Worm (Caenorhabditis elegans) whole organism, dauer: ENCODE results near the gene K09C8.9.

Source experiments
- unc-62 ChIP-seq: sonication (generic microtip); optimal IDR thresholded peaks from 2 replicates; lab custom pipeline; 2017; ENCODE audit warnings: missing biosample characterization, missing genetic modification reagents, missing genetic modification characterization

The K09C8.9 gene

DNA sequence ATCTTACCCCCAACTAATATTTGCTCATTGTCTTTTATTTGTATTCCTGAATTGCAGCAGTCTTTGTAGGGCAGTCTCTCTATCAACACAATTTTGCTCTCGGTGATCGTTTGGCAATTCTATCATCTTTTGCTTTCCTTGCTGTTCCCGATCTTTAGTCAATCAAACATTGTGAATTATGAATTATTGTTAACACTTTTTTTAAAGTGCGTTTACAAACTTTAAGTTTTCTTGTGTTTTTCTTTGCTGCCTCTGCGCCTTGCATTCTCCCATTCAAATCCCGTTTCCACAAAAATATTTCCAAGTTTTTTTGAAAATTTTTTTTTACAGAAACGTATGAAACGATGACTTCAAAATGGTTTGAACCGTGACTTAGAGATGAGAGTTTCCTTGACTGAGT is 14.5 kb upstream of the K09C8.9 start, which contains the start of gene ver-4:
ver-4 (plus strand) TSS at position 301 of the 400 bp plus-strand sequence.
- TF ChIP-seq unc-62 (GFP tag; lab: Kevin White, UChicago) = no peak

DNA sequence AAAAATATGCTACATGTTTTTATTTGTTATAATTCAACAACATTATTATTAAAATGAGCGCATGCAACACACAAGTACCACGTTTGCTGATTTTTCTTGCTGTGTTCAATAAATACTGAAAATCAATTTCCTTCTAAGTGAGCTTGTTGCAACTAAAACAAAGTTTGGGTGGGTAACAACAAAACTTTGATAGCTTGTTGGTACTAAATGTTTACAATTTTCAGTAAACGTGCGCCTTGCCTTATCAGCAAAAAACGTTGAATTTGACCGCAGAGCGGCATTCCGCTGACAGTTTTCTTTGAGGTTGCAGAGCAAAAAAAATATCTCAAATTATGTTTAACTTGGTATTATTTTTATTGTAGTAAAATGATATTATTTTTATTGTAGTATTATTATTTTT is 13.8 kb upstream of the K09C8.9 start:
- no peak for TF ChIP-seq unc-62 (GFP tag; lab: Kevin White, UChicago)

DNA sequence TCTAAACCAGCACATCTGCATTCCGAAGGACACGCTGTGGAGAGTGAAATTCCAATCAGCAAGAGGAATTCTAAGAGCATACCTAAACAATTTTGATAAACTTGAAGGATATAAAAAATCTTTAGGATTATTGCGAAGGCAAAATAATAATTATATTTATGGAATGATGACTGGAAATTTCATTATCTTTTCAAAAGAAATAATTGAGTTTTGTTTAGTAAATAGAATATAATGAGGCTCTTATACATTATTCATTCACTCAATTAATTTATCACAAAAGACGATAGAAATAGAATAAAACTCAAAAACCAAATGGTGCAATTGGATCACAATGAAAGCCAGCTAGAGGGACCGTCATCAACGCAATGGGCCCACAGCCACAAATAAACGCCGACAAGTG is 11.6 kb upstream of the K09C8.9 start, which contains the start of gene pxn-2:
pxn-2 (minus strand) TSS at position 101 of the 400 bp plus-strand sequence.
- no peak for TF ChIP-seq unc-62 (GFP tag; lab: Kevin White, UChicago)

DNA sequence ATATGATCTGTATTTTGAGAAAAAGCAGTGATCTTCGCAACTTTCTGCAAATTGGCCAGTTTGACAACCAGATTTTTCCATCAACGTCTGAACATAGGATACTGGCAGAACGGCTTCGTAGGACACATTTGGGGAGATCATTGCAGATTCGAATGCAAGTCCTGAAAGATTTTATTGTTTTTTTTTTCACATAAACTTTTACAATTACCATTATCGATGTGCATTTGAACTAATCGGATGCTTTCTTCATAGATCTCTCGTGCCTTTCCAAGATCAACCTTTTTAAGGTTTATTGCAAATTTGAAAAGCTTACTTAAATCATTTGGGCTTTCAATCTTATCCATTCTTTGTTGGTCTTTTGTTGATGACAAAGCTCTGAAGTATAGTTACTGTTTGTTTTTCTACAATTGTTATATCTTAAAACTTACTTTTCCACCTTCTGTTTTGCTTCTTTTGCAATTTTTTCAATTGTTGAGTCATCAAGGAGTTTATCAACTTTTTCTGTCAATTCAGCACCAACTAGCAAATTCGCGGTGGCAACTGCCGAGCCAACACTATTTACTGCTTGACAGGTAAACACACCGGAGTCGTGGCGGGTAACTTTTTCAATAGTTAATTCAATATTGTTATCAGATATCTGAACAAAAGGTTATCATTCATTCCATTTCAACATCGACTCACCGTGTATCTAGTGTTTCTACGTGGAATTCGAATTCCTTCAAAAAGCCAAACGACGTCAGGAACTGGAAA is 9.0 kb upstream of the K09C8.9 start:
- no peak for TF ChIP-seq unc-62 (GFP tag; lab: Kevin White, UChicago)

DNA sequence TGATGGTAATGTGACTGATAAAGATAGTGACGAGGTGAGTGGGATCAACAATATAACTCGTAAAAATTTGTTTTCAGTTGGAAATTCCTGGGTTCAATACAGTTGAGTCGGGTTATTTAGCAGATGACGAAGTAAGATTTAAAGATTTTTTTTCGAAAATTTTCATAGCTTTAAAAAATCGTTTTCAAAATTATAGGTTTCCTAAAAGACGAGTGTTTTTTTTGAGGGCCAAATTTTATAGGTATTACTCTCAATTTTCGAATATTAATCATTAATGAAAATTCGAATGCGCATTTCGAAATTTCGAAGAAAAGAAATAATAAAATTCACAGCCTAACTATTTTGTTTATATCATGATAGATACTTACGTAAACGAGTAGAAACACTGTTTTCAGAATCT is 3.5 kb upstream of the K09C8.9 start:
- TF ChIP-seq unc-62 (GFP tag; lab: Kevin White, UChicago) = no peak

DNA sequence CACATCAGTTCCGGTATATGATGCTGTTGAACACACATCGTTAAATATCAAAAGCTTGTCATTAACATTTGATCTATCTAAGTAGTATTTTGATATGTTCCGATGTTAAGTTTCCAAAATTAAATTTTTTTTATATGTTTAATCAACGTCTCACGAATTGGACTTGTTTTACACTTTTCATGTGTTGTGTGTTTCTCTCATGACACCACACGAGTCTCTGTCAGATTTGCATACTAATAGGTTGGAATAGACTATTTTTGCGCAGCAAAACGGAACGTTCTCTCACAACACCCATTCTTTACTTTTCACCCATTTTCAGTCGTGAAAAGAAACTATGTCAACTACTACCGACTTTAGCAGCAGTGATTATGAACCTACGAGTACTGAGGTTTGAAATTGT is 3.0 kb upstream of the K09C8.9 start, which contains the start of gene K09C8.8:
K09C8.8 (plus strand) TSS at position 301 of the 400 bp plus-strand sequence.
- no peak for TF ChIP-seq unc-62 (GFP tag; lab: Kevin White, UChicago)

DNA sequence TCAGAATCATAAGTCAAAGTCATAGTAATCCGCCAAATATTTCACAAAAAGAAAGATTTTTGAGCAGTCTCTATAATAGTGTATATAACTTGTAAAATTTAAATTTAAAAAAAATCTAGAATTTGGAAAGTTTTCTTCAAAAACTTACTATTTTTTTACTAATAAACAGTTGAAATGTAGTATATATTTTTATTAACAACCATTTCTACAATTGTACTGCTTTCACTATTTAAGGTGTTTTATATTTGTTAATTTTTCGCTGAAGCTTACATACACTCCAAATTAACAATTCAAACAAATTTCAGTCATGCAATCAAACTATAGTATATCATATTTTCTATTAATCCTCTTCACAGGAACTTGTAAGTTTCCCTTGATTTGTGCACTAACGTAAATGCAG is 1.3 kb downstream of the K09C8.9 start, which contains the start of gene lge-1:
lge-1 (plus strand) TSS at position 301 of the 400 bp plus-strand sequence.
- no peak for TF ChIP-seq unc-62 (GFP tag; lab: Kevin White, UChicago)

DNA sequence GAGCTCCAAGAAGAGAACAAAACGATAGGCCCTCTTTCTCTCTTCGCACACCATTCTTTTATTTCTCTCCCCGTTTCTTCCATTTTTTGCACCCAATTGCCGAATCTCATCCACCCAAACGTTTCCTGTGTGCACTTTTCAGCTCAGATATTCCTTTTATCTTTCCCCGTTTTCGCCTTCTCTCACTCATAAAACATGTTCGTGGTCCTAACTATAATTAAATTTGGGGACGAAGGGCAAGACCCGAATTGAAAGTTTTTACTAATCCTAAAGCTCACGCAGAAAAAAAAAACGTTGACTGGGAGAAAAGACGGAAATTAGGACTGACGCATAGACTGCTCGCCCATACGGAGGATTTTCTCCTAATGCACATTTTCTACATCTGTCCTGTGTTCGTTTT is 2.1 kb downstream of the K09C8.9 start:
- no peak for TF ChIP-seq unc-62 (GFP tag; lab: Kevin White, UChicago)

DNA sequence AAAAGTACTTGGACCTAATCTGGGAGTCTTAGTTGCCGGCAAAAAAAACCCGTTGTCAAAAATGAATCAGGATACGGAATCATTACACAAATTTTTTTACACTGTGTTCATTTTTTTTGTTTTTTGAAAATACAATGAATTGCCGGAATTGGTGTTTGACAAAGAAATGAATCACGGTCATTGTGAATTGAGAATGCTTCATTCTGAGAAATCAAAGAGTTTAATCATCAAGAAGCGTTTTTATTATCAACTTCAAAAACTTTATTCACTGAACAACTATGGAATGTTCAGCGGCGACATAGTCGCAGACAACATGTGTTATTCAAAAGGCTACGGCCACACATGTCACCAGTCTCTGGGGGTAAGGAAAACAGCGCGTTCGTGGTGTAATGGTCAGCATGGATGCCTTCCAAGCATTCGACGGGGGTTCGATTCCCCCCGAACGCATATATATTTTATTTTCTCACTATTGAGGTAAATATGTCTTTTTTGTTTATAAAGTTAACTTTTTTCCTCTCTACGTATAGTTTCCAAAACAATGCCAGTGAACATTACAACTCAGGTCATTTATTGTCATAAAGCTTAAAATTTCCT is 4.0 kb downstream of the K09C8.9 start, which contains the start of gene nas-10:
nas-10 (minus strand) TSS at position 51 of the 594 bp plus-strand sequence.
- no peak for TF ChIP-seq unc-62 (GFP tag; lab: Kevin White, UChicago)

DNA sequence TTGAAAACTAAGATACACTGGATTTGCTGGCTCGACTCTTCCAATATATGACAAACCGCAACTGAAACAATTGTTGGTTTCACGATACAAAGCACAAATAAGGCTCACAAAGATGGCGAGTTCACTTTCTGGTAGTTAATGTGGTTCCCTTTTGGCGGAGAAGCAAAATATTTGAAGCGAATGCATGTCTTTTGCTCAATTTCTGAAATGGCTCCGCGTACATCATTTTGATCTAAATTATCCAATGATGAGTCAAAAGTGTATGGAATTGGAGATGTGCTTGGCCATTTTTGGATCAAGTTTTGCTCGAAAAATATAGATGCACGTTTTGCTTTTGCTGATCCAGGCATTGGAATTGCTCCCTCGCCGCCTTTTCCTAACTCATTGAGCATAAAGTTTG is 5.9 kb downstream of the K09C8.9 start:
- no peak for TF ChIP-seq unc-62 (GFP tag; lab: Kevin White, UChicago)

DNA sequence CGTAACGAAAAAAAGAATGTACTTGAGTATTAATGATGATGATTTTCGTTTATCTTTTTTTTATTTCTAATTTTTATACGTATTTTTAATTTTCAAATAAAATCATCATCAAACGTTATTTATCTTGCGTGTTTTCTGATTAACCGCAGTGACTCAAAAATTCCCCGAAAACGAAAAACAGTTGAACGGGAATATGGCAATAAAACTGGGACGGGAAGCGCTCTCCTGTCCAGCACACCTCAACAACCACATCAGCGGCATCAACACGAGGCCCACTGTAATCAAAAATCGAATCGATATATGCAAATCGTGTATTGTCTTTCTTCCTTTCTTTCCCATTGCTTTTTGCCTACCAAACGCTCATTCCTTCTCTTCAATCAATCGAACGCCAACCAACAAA is 8.5 kb downstream of the K09C8.9 start, which contains the start of gene K09C8.2:
K09C8.2 (plus strand) TSS at position 301 of the 400 bp plus-strand sequence.
- no peak for TF ChIP-seq unc-62 (GFP tag; lab: Kevin White, UChicago)

DNA sequence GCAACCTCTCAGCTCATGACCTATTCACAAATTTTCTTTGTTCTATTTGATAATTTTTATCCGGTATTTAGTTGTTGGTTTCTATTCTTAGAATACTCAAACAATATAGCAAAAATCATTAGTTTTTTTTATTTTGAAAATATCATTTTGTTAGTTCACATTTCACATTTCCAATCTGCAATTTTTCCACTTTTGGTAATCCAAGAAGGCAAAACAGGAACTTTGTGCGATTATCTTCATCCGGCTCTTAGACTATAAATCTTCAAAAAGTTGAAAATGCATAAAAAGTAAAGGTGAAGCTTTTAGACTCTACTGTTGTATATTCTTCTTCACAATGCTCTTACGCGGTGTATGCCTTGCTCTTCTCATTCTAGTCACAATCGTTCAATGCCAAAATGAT is 9.2 kb downstream of the K09C8.9 start, which contains the start of gene nlp-19:
nlp-19 (plus strand) TSS at position 301 of the 400 bp plus-strand sequence.
- TF ChIP-seq unc-62 (GFP tag; lab: Kevin White, UChicago) = no peak

DNA sequence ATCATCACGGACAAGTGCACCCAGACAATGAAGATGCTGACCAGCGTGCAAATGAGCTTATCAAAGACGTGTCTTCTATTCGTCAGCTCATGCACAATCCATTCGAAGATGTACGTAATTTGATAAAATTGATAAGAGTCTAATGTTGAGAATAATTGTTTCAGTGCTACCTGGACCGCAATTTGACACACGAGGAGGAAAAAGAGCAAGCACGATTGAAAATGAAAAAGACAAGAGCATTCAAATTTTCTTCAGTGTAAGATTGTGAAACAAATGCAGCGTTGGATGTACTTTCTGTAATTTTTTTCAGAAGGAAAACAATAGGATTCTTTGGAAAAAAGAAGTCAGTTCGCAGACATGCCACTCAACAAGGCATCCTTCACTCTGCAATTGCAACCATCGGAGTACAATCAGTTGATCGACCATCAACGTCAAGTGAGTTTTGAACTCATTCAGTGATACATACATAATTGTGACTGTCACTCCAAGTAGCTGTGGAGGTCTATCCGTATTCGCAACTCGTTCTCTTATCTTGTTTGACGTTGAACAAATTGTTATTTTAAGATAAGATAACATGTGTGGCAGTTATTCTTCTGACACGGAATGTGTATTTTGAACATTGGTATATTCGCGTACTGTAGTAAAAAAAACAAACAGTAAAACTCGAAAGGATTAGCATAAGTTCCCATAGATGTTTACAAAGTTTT is 10.5 kb downstream of the K09C8.9 start:
- no peak for TF ChIP-seq unc-62 (GFP tag; lab: Kevin White, UChicago)

DNA sequence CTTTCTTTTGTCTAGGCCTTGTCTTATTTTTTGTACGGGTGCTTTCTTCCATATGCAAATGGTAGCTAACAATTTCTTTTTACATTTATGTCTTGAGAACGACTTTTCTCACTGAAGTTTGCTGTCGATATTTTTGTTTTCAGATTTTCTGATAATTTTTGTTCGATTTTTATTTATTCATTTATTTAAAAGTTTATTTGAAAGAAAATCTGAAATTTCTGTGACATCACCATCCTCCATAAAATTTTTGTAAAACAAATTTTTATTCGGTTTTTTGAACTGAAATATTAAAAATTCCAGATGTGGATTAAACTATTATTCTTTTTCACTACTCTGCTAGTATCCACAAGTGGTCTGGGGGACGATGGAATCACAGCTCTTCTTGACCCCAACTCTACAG is 13.8 kb downstream of the K09C8.9 start, which contains the start of gene pbo-4:
pbo-4 (plus strand) TSS at position 301 of the 400 bp plus-strand sequence.
- no peak for TF ChIP-seq unc-62 (GFP tag; lab: Kevin White, UChicago)

DNA sequence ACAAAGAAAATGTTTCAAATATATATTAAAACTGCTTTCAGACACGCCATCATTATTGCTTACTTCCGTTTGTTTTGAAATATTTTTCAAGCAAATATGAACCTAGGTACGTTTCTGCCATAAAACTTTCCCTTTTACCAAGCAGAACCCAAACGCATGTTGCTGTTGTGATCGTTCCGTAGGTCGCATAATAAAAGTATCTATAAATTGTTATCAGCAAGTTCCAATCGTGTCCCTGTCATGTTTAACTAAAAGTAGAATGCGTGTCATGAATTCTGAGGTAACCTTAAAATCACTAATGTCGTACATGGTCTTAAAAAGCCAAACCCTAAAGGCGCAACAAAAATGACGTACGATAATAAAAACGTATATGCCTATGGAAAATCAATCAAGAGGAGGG is 15.7 kb downstream of the K09C8.9 start:
- no peak for TF ChIP-seq unc-62 (GFP tag; lab: Kevin White, UChicago)

DNA sequence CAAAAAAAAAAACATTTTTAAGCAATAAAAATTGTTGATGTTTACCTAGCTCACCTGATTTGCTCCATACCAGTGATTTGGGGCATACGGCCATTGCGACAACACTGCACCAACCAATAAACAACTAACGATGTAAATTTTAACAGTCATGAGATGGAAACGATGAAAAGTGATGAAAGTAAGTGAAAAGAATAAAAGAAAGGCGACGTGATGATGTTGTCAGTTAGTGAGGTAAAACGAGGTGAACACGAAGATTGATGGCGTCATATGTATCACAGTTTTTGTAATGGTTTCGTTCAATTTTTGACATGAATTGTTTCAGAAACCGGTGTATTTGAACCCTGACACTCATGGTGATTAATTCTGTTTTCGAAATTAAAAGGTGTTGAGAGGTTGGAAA is 16.4 kb downstream of the K09C8.9 start, which contains the start of gene K09C8.7:
K09C8.7 (minus strand) TSS at position 226 of the 400 bp plus-strand sequence.
- TF ChIP-seq unc-62 (GFP tag; lab: Kevin White, UChicago) = no peak
